Worm (Caenorhabditis elegans): ENCODE measurements around the gene H28G03.2.
A peak's percentile ranks its signal among the peaks of the same experiment; 100 is the strongest.

H28G03.2 gene

DNA sequence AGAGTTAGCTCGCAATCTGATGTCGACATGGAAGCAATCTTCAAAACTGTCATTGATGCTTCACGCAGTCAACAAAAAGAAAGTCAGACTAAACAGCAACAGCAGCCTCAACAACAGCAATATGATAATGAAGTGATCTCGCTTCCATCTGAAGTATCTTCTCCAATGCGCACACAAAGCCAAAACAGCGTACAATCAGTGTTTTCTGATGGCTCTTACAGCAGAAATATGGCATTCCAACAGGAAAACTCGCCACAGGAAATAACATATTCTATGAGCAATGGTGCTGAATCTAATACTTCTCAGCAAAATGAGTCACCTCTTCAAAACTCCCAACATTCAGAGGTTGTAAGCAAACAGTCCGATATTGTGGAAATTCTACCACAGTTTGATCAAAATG is 2.6 kb upstream of the H28G03.2 start:
- TF ChIP-seq unc-62 (GFP tag; optimal IDR thresholded peaks at IDR 0.05 in 1 of 2) (peak in 1 of 2 experiments; percentile 98), unc-62 (tag; optimal IDR thresholded peaks at IDR 0.05) (no peak), tag-97 (GFP tag; IDR thresholded peaks at IDR 0.05) (no peak)

DNA sequence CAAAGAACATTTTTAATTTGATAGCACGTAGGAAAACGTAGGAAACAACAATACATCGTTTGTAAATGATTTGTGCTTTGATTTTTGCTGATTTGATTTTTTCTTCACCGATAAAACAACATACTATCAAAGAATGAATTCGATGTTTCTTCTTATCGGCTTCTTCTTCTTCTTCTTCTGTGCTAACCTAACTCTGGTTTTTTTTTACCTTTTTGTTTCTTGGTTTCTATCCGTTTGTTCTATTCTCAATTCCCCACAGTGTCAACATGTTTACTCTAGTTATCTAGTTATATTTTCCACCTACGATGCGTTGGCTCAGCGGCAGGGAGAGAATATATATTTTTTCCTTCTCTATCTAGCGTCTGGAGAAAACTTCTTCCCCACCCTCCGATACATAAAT is 2.3 kb downstream of the H28G03.2 start:
- TF ChIP-seq zfp-2 (tag; optimal IDR thresholded peaks at IDR 0.05) = no peak
- TF ChIP-seq nhr-28 (tag; optimal IDR thresholded peaks at IDR 0.05) = peak; percentile 47
- TF ChIP-seq pqm-1 (tag; optimal IDR thresholded peaks at IDR 0.05) = peak; percentile 27
- TF ChIP-seq Y75B8A.6 (GFP tag; IDR thresholded peaks at IDR 0.05) = no peak
- TF ChIP-seq nhr-77 (tag; optimal IDR thresholded peaks at IDR 0.05) = peak; percentile 11
- no peak for TF ChIP-seq unc-39 (tag; optimal IDR thresholded peaks at IDR 0.05)
- TF ChIP-seq dmd-6 (GFP tag; IDR thresholded peaks at IDR 0.05) = peak; percentile 13; the same call in 1 of the 2 replicates
- no peak for TF ChIP-seq F49E8.2 (tag; optimal IDR thresholded peaks at IDR 0.05; ENCODE audit: borderline replicate concordance)
- peak; percentile 74 for TF ChIP-seq aha-1 (tag)
- no peak for TF ChIP-seq nhr-237 (tag; optimal IDR thresholded peaks at IDR 0.05)
- TF ChIP-seq daf-16 (GFP tag; optimal IDR thresholded peaks at IDR 0.05) = peak in 1 of 2 experiments; percentile 40
- TF ChIP-seq daf-16 (tag; optimal IDR thresholded peaks at IDR 0.05) = peak; percentile 78
- TF ChIP-seq ceh-32 (tag; optimal IDR thresholded peaks at IDR 0.05; ENCODE audit: poor library complexity) = no peak

DNA sequence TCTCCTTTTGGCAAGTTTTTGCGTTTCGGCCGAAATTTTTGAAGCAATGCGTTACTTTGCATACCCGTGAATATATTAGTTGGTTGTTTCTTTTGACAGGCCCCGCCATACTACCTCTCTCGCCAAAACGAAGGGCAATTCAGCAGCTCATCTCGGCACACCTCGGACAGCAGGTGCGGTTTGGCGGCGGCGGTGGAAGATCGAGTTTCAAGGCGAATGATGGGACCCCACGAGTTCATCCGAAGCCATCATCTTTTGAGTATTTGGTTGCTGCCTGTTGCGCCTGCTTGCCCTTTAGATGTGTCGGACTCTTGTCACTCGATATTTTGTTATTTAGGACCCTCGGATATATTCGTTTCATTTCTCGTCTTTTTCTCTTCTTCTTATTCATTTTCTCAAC is 2.8 kb downstream of the H28G03.2 start:
- TF ChIP-seq set-16 (GFP tag; IDR thresholded peaks at IDR 0.05) (peak; percentile 70), hif-1 (tag; optimal IDR thresholded peaks at IDR 0.05) (peak in 1 of 2 experiments; percentile 5), ctbp-1 (GFP tag; IDR thresholded peaks at IDR 0.05) (0 out of 2 replicates have a peak, but pooled peaks have one; percentile 11), snpc-4 (tag; optimal IDR thresholded peaks at IDR 0.05) (no peak), egl-43 (GFP tag; IDR thresholded peaks at IDR 0.05) (peak; percentile 61; the same call in 1 of the 2 replicates), mxl-2 (GFP tag; conservative IDR thresholded peaks at IDR 0.05) (no peak), tra-1 (GFP tag; IDR thresholded peaks at IDR 0.05) (peak; percentile 19; the same call in 1 of the 2 replicates)

DNA sequence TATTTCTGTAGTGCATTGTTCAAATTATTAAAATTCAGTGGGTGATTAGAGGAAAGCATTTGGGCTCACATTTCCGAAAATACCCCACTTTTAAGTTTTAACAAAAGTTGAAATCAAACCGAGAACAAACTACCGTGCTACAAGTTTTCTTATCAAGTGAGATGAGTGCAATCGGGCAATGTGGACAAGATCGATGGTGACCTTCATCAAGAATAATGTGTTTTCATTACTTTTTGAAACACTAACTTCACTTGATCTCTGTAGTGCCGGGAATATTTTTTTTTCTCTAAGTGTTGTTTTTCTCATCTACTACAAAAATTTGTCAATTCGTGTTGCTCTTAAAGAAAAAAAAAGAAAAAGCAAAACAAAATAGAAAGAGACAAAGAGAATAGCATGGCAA is 3.3 kb downstream of the H28G03.2 start:
- TF ChIP-seq vab-7 (GFP tag; IDR thresholded peaks at IDR 0.05) (no peak), dpl-1 (GFP tag; optimal IDR thresholded peaks at IDR 0.05) (no peak), hif-1 (tag; optimal IDR thresholded peaks at IDR 0.05) (no peak), arid-1 (GFP tag; conservative IDR thresholded peaks at IDR 0.05) (no peak), R02D3.7 (tag; optimal IDR thresholded peaks at IDR 0.05) (no peak), daf-16 (GFP tag; optimal IDR thresholded peaks at IDR 0.05) (no peak), daf-16 (tag; optimal IDR thresholded peaks at IDR 0.05) (no peak), ceh-32 (tag; optimal IDR thresholded peaks at IDR 0.05; ENCODE audit: poor library complexity) (no peak), ama-1 (optimal IDR thresholded peaks at IDR 0.05) (no peak), nhr-28 (tag; optimal IDR thresholded peaks at IDR 0.05) (peak; percentile 83), unc-62 (GFP tag; optimal IDR thresholded peaks at IDR 0.05 in 1 of 2) (peak in 1 of 2 experiments; percentile 87), unc-62 (tag; optimal IDR thresholded peaks at IDR 0.05) (no peak), pqm-1 (tag; optimal IDR thresholded peaks at IDR 0.05) (peak; percentile 29), F26F4.8 (GFP tag; conservative IDR thresholded peaks at IDR 0.05) (no peak), ztf-11 (tag; optimal IDR thresholded peaks at IDR 0.05) (no peak), dve-1 (tag; optimal IDR thresholded peaks at IDR 0.05; ENCODE audit: insufficient read depth) (peak; percentile 0), gei-8 (GFP tag; optimal IDR thresholded peaks at IDR 0.05) (no peak)

DNA sequence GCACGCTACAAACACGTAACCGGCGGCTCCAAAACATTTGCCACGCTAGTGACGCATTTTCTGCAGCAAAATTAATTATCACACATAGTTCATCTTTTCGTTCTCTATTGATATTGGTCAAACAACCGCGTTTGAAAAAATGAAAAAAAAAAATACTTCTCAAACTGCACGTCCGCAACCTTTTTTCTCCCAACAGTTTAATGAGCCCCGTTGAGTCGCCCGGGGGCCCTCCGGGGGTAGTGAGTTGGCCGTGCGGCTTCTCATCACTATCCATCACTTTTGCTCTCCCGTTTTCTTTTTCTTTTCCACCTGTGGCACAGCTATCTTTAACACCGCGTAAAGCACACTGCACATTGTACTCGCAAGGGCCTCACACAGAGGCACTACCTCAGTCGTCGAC is 3.9 kb downstream of the H28G03.2 start:
- TF ChIP-seq unc-39 (tag; optimal IDR thresholded peaks at IDR 0.05) = no peak
- TF ChIP-seq F49E8.2 (tag; optimal IDR thresholded peaks at IDR 0.05; ENCODE audit: borderline replicate concordance) = no peak
- TF ChIP-seq gei-8 (GFP tag; optimal IDR thresholded peaks at IDR 0.05) = no peak
- no peak for TF ChIP-seq fos-1 (tag; optimal IDR thresholded peaks at IDR 0.05)
- TF ChIP-seq F10B5.3 (tag; optimal IDR thresholded peaks at IDR 0.05) = no peak
- TF ChIP-seq Y105C5A.15 (GFP tag; IDR thresholded peaks at IDR 0.05) = no peak
- TF ChIP-seq Y5F2A.4 (GFP tag; optimal IDR thresholded peaks at IDR 0.05) = no peak
- TF ChIP-seq hif-1 (tag; optimal IDR thresholded peaks at IDR 0.05) = peak; percentile 19 to 97
- no peak for TF ChIP-seq ceh-28 (tag; optimal IDR thresholded peaks at IDR 0.05)
- TF ChIP-seq snpc-1.2 (GFP tag; IDR thresholded peaks at IDR 0.05) = no peak
- no peak for TF ChIP-seq zag-1 (tag; optimal IDR thresholded peaks at IDR 0.05)
- no peak for TF ChIP-seq nhr-6 (tag; optimal IDR thresholded peaks at IDR 0.05)
- no peak for TF ChIP-seq lin-15B (tag; optimal IDR thresholded peaks at IDR 0.05)
- peak in 1 of 2 experiments; percentile 2 for TF ChIP-seq lsy-2 (tag; optimal IDR thresholded peaks at IDR 0.05)
- TF ChIP-seq daf-16 (GFP tag; optimal IDR thresholded peaks at IDR 0.05) = no peak
- TF ChIP-seq daf-16 (tag; optimal IDR thresholded peaks at IDR 0.05) = no peak
- peak; percentile 42 for TF ChIP-seq nhr-11 (tag; optimal IDR thresholded peaks at IDR 0.05)
- TF ChIP-seq ceh-20 (GFP tag; IDR thresholded peaks at IDR 0.05) = peak; percentile 19; the same call in 1 of the 2 replicates
- no peak for TF ChIP-seq daf-8 (GFP tag; IDR thresholded peaks at IDR 0.05)

All from whole organism, L4 larva.